Worm (Caenorhabditis elegans) whole organism, L4 larva: ENCODE results near the gene mig-23.

ENCODE experiments used
- D1046.2 ChIP-seq: fragments of 200-800 bp; sonication (Bioruptor generic); IDR thresholded peaks from 2 replicates; pipeline ENCODE4 v1.3.6; 2022; ENCODE audit warnings: missing genetic modification characterization, missing compliant biosample characterization
- F10B5.3 ChIP-seq: sonication (generic microtip); optimal IDR thresholded peaks from 2 replicates; lab custom pipeline; 2016; ENCODE audit warnings: mild to moderate bottlenecking, missing genetic modification characterization, missing compliant biosample characterization
- F37D6.2 ChIP-seq: sonication (generic microtip); optimal IDR thresholded peaks from 2 replicates; lab custom pipeline; 2016; ENCODE audit warnings: mild to moderate bottlenecking, missing genetic modification characterization, missing compliant biosample characterization
- F44E2.7 ChIP-seq: fragments of 200-800 bp; sonication (Bioruptor generic); IDR thresholded peaks from 2 replicates; pipeline ENCODE4 v2.1.2; 2022; ENCODE audit warnings: missing genetic modification characterization, missing compliant biosample characterization
- R02D3.7 ChIP-seq: fragments of 150-350 bp; sonication (generic microtip); optimal IDR thresholded peaks from 3 replicates; lab custom pipeline; 2014; ENCODE audit warnings: missing biosample characterization, missing genetic modification characterization
- Y48G9A.11 ChIP-seq: fragments of 200-800 bp; sonication (Bioruptor generic); IDR thresholded peaks from 2 replicates; pipeline ENCODE4 v1.3.6; 2022; ENCODE audit warnings: missing genetic modification reagents, missing genetic modification characterization, missing compliant biosample characterization
- Y5F2A.4 ChIP-seq: fragments of 200-800 bp; sonication (Bioruptor generic); optimal IDR thresholded peaks from 2 replicates; lab custom pipeline; 2018; ENCODE audit warnings: mild to moderate bottlenecking, missing genetic modification characterization, missing compliant biosample characterization
- ZK337.2 ChIP-seq: fragments of 200-800 bp; sonication (Bioruptor generic); IDR thresholded peaks from 2 replicates; pipeline ENCODE4 v1.3.6; 2022; ENCODE audit warnings: missing genetic modification reagents, missing genetic modification characterization, missing compliant biosample characterization
- ZK546.5 ChIP-seq, 2 experiments: sonication (generic microtip); optimal IDR thresholded peaks; 2 replicates each; lab custom pipeline; 2017; ENCODE audit warnings: missing biosample characterization in 2 of 2, missing genetic modification characterization in 2 of 2
- aly-2 ChIP-seq: sonication (generic microtip); optimal IDR thresholded peaks from 2 replicates; lab custom pipeline; 2018; ENCODE audit warnings: missing biosample characterization, missing genetic modification characterization
- ama-1 ChIP-seq: fragments of 150-350 bp; optimal IDR thresholded peaks from 2 replicates; lab custom pipeline; 2014; ENCODE audit warnings: inconsistent platforms, mixed read lengths
- ceh-82 ChIP-seq: sonication (generic microtip); optimal IDR thresholded peaks from 2 replicates; lab custom pipeline; 2017; ENCODE audit warnings: missing biosample characterization, missing genetic modification characterization
- ces-1 ChIP-seq: fragments of 150-350 bp; sonication (generic microtip); optimal IDR thresholded peaks from 4 replicates; lab custom pipeline; 2014; ENCODE audit warnings: missing biosample characterization, missing genetic modification reagents, missing genetic modification characterization
- ctbp-1 ChIP-seq: fragments of 200-800 bp; sonication (Bioruptor generic); IDR thresholded peaks from 2 replicates; pipeline ENCODE4 v1.3.6; 2022; ENCODE audit warnings: missing genetic modification reagents, missing genetic modification characterization, missing compliant biosample characterization
- daf-12 ChIP-seq: fragments of 150-350 bp; optimal IDR thresholded peaks from 2 replicates; lab custom pipeline; 2014; ENCODE audit warnings: missing biosample characterization, missing genetic modification reagents, missing genetic modification characterization
- daf-16 ChIP-seq, 3 experiments: sonication (generic microtip); optimal IDR thresholded peaks; 2 replicates each; lab custom pipeline; 2016 to 2017; ENCODE audit warnings: missing genetic modification characterization in 3 of 3, missing genetic modification reagents in 3 of 3, mild to moderate bottlenecking in 2 of 3, missing compliant biosample characterization in 2 of 3, missing biosample characterization in 1 of 3, moderate library complexity in 1 of 3
- daf-8 ChIP-seq: fragments of 200-800 bp; sonication (Bioruptor generic); IDR thresholded peaks from 2 replicates; pipeline ENCODE4 v1.3.6; 2022; ENCODE audit warnings: missing genetic modification characterization, missing compliant biosample characterization
- dmd-6 ChIP-seq: fragments of 200-800 bp; sonication (Bioruptor generic); IDR thresholded peaks from 2 replicates; pipeline ENCODE4 v1.3.6; 2022; ENCODE audit warnings: missing genetic modification reagents, missing genetic modification characterization, missing compliant biosample characterization
- dmd-8 ChIP-seq: fragments of 200-800 bp; sonication (Bioruptor generic); IDR thresholded peaks from 2 replicates; pipeline ENCODE4 v1.3.6; 2022; ENCODE audit warnings: missing genetic modification characterization, missing compliant biosample characterization
- dmd-9 ChIP-seq: fragments of 200-800 bp; sonication (Bioruptor generic); IDR thresholded peaks from 2 replicates; pipeline ENCODE4 v1.3.6; 2022; ENCODE audit warnings: missing genetic modification reagents, missing genetic modification characterization, missing compliant biosample characterization
- duxl-1 ChIP-seq: sonication (generic microtip); optimal IDR thresholded peaks from 2 replicates; lab custom pipeline; 2016; ENCODE audit warnings: mild to moderate bottlenecking, missing genetic modification characterization, moderate library complexity, missing compliant biosample characterization; ENCODE audit not compliant: poor library complexity
- egl-43 ChIP-seq: fragments of 200-800 bp; sonication (Bioruptor generic); IDR thresholded peaks from 2 replicates; pipeline ENCODE4 v1.3.6; 2022; ENCODE audit warnings: missing genetic modification reagents, missing genetic modification characterization, missing compliant biosample characterization
- fos-1 ChIP-seq: fragments of 150-350 bp; optimal IDR thresholded peaks from 2 replicates; lab custom pipeline; 2014; ENCODE audit warnings: missing biosample characterization, missing genetic modification characterization
- hlh-11 ChIP-seq: fragments of 200-800 bp; sonication (Bioruptor generic); optimal IDR thresholded peaks from 2 replicates; lab custom pipeline; 2018; ENCODE audit warnings: mild to moderate bottlenecking, missing genetic modification characterization, missing compliant biosample characterization
- hlh-30 ChIP-seq: sonication (generic microtip); optimal IDR thresholded peaks from 2 replicates; lab custom pipeline; 2017; ENCODE audit warnings: antibody characterized with exemption, mild to moderate bottlenecking, missing genetic modification characterization, missing compliant biosample characterization; ENCODE audit not compliant: insufficient read depth
- jun-1 ChIP-seq: fragments of 150-350 bp; optimal IDR thresholded peaks from 2 replicates; lab custom pipeline; 2014; ENCODE audit warnings: missing biosample characterization, missing genetic modification reagents, missing genetic modification characterization
- lim-7 ChIP-seq: fragments of 200-800 bp; sonication (Bioruptor generic); IDR thresholded peaks from 2 replicates; pipeline ENCODE4 v1.3.6; 2022; ENCODE audit warnings: missing genetic modification characterization, missing compliant biosample characterization
- lin-13 ChIP-seq: fragments of 150-350 bp; optimal IDR thresholded peaks from 2 replicates; lab custom pipeline; 2014; ENCODE audit warnings: missing biosample characterization, missing genetic modification reagents, missing genetic modification characterization
- lin-15B ChIP-seq: fragments of 150-350 bp; sonication (generic microtip); optimal IDR thresholded peaks from 3 replicates; lab custom pipeline; 2014; ENCODE audit warnings: missing biosample characterization, missing genetic modification characterization
- lin-29 ChIP-seq: fragments of 200-800 bp; sonication (Bioruptor generic); IDR thresholded peaks from 2 replicates; pipeline ENCODE4 v1.3.6; 2022; ENCODE audit warnings: missing genetic modification reagents, missing genetic modification characterization, missing compliant biosample characterization
- lir-3 ChIP-seq: sonication (generic microtip); optimal IDR thresholded peaks from 2 replicates; lab custom pipeline; 2016; ENCODE audit warnings: mild to moderate bottlenecking, missing genetic modification characterization, missing compliant biosample characterization
- madf-5 ChIP-seq, 2 experiments: fragments of 200-800 bp; sonication (Bioruptor generic); IDR thresholded peaks; 2 replicates each; pipeline ENCODE4 v1.3.6; 2022; ENCODE audit warnings: missing compliant biosample characterization in 2 of 2, missing genetic modification characterization in 2 of 2
- mdl-1 ChIP-seq, 2 experiments: fragments of 150-350 bp in 1 of 2; sonication (generic microtip) in 1 of 2; optimal IDR thresholded peaks; 2 replicates each; lab custom pipeline; 2014 to 2017; ENCODE audit warnings: missing biosample characterization in 2 of 2, missing genetic modification characterization in 2 of 2
- mdt-29 ChIP-seq: fragments of 200-800 bp; sonication (Bioruptor generic); IDR thresholded peaks from 2 replicates; pipeline ENCODE4 v1.3.6; 2022; ENCODE audit warnings: missing genetic modification reagents, missing genetic modification characterization, missing compliant biosample characterization
- mep-1 ChIP-seq: fragments of 150-350 bp; sonication (generic microtip); optimal IDR thresholded peaks from 3 replicates; lab custom pipeline; 2014; ENCODE audit warnings: missing biosample characterization, missing genetic modification characterization
- mxl-3 ChIP-seq: fragments of 200-800 bp; sonication (Bioruptor generic); optimal IDR thresholded peaks from 2 replicates; lab custom pipeline; 2018; ENCODE audit warnings: mild to moderate bottlenecking, missing genetic modification characterization, missing compliant biosample characterization
- nhr-237 ChIP-seq: sonication (generic microtip); optimal IDR thresholded peaks from 2 replicates; lab custom pipeline; 2017; ENCODE audit warnings: missing biosample characterization, missing genetic modification characterization
- nhr-25 ChIP-seq: sonication (generic microtip); optimal IDR thresholded peaks from 2 replicates; lab custom pipeline; 2017; ENCODE audit warnings: missing genetic modification characterization, mild to moderate bottlenecking, missing compliant biosample characterization, antibody characterized with exemption, moderate library complexity, borderline replicate concordance; ENCODE audit not compliant: insufficient read depth
- nhr-28 ChIP-seq: fragments of 150-350 bp; optimal IDR thresholded peaks from 2 replicates; lab custom pipeline; 2014; ENCODE audit warnings: missing biosample characterization, missing genetic modification characterization
- nhr-48 ChIP-seq: sonication (generic microtip); optimal IDR thresholded peaks from 2 replicates; lab custom pipeline; 2016; ENCODE audit warnings: mild to moderate bottlenecking, missing genetic modification characterization, missing compliant biosample characterization
- nhr-76 ChIP-seq: fragments of 150-350 bp; optimal IDR thresholded peaks from 2 replicates; lab custom pipeline; 2014; ENCODE audit warnings: missing biosample characterization, missing genetic modification characterization
- nhr-77 ChIP-seq: fragments of 150-350 bp; optimal IDR thresholded peaks from 2 replicates; lab custom pipeline; 2014; ENCODE audit warnings: missing biosample characterization, missing genetic modification characterization
- pha-4 ChIP-seq, 2 experiments: fragments of 150-350 bp in 1 of 2; fragments of 200-800 bp in 1 of 2; sonication (Bioruptor generic) in 1 of 2; IDR thresholded peaks in 1 of 2; optimal IDR thresholded peaks in 1 of 2; 2 replicates each; pipeline versions ENCODE4 v1.3.6 to Lab custom; 2014 to 2022; ENCODE audit warnings: missing genetic modification characterization in 2 of 2, missing genetic modification reagents in 2 of 2, missing biosample characterization in 1 of 2, missing compliant biosample characterization in 1 of 2
- php-3 ChIP-seq: fragments of 200-800 bp; sonication (Bioruptor generic); IDR thresholded peaks from 2 replicates; pipeline ENCODE4 v1.3.6; 2022; ENCODE audit warnings: missing genetic modification reagents, missing genetic modification characterization, missing compliant biosample characterization
- pqm-1 ChIP-seq: sonication (generic microtip); optimal IDR thresholded peaks from 2 replicates; lab custom pipeline; 2017; ENCODE audit warnings: missing biosample characterization, missing genetic modification characterization
- set-16 ChIP-seq: fragments of 200-800 bp; sonication (Bioruptor generic); IDR thresholded peaks from 2 replicates; pipeline ENCODE4 v1.3.6; 2022; ENCODE audit warnings: missing genetic modification reagents, missing genetic modification characterization, missing compliant biosample characterization
- skn-1 ChIP-seq: fragments of 150-350 bp; optimal IDR thresholded peaks from 2 replicates; lab custom pipeline; 2014; ENCODE audit warnings: missing biosample characterization, missing genetic modification characterization
- snpc-4 ChIP-seq: fragments of 150-350 bp; optimal IDR thresholded peaks from 2 replicates; lab custom pipeline; 2014; ENCODE audit warnings: missing biosample characterization, missing genetic modification characterization
- tag-97 ChIP-seq: fragments of 200-800 bp; sonication (Bioruptor generic); IDR thresholded peaks from 2 replicates; pipeline ENCODE4 v1.3.6; 2022; ENCODE audit warnings: missing genetic modification characterization, missing compliant biosample characterization
- vab-7 ChIP-seq: fragments of 200-800 bp; sonication (Bioruptor generic); IDR thresholded peaks from 2 replicates; pipeline ENCODE4 v1.3.6; 2022; ENCODE audit warnings: missing genetic modification reagents, missing genetic modification characterization, missing compliant biosample characterization

mig-23 gene

DNA sequence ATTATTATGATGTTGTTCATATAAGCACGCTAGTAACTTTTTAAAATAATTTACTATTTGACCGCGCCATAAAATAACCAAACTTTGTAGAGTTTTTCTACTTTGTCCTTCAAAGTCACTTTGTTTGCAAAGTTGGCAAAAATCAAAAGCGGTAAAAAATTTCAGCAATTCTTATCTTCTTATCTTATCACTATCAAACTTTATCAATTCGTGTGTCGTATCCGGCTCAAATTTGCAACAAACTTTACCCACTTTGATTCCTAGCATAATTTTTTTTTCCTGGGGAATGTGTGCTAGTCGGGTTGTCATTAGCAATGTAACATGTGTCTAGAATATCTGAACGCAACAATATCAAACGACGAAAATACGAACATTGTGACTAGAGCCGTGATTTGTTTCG is 37.1 kb upstream of the mig-23 start:
- TF ChIP-seq hlh-11: peak; percentile 6
- TF ChIP-seq mep-1: no peak
- TF ChIP-seq nhr-28 (tag; lab: Kevin White, UChicago): peak; percentile 20
- TF ChIP-seq pqm-1: peak; percentile 32

DNA sequence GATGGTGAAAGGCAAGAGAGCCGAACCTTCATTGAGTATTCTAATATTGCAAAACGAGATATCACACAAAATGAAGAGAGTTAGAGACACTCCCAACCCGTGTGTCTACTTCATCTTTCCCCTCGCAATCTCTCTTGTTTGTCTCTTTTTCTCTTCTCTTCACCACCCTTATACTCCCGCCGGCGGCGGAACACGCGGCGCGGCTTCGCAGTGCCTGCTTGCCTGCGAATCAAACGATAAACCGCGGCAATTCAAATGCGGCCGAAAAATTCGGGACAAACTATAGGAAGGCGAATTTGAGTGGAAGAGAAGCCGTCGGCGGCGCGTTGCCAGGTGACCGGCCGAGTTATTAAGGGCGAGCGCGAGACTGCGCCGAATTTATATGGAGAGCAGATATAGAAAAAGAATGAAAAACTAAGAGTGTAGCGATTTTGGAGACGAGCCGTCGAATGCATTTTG is 35.9 kb upstream of the mig-23 start, which contains the start of gene klp-13:
Gene klp-13, plus strand, starts transcription at position 409 of the 459 bp plus-strand sequence.
- no peak for TF ChIP-seq daf-8 (GFP tag; lab: Robert Waterston, UW)
- no peak for TF ChIP-seq nhr-237 (tag; lab: Kevin White, UChicago)
- no peak; the same call in 1 of the 2 replicates for TF ChIP-seq vab-7 (GFP tag; lab: Robert Waterston, UW)
- TF ChIP-seq F44E2.7: no peak
- TF ChIP-seq set-16: peak; percentile 86
- no peak for TF ChIP-seq ceh-82 (tag; lab: Kevin White, UChicago)
- TF ChIP-seq php-3 (GFP tag; lab: Robert Waterston, UW): no peak
- TF ChIP-seq hlh-30 (tag; lab: Kevin White, UChicago): peak; percentile 96
- peak; percentile 97 for TF ChIP-seq mxl-3 (GFP tag; lab: Kevin White, UChicago)
- TF ChIP-seq aly-2: no peak
- no peak for TF ChIP-seq lim-7
- TF ChIP-seq lin-29 (GFP tag; lab: Robert Waterston, UW): no peak
- TF ChIP-seq nhr-76 (tag; lab: Kevin White, UChicago): no peak
- TF ChIP-seq nhr-77 (tag; lab: Kevin White, UChicago): peak; percentile 58
- TF ChIP-seq mdt-29: no peak
- no peak for TF ChIP-seq ces-1 (GFP tag; lab: Kevin White, UChicago)
- peak; percentile 36; the same call in 1 of the 2 replicates for TF ChIP-seq pha-4 (GFP tag; IDR thresholded peaks at IDR 0.05; lab: Robert Waterston, UW)
- no peak for TF ChIP-seq pha-4 (tag; optimal IDR thresholded peaks at IDR 0.05; lab: Kevin White, UChicago)
- peak; percentile 84 for TF ChIP-seq F37D6.2 (tag; lab: Kevin White, UChicago)
- TF ChIP-seq daf-12 (tag; lab: Kevin White, UChicago): no peak
- TF ChIP-seq ctbp-1 (GFP tag; lab: Robert Waterston, UW): peak; percentile 75
- TF ChIP-seq nhr-25 (tag; lab: Kevin White, UChicago): peak; percentile 14
- peak in 1 of 2 experiments; percentile 86 for TF ChIP-seq ZK546.5 (tag; optimal IDR thresholded peaks at IDR 0.05; lab: Kevin White, UChicago)
- no peak for TF ChIP-seq dmd-9 (GFP tag; lab: Robert Waterston, UW)
- TF ChIP-seq Y48G9A.11: no peak
- no peak for TF ChIP-seq madf-5 (GFP tag; IDR thresholded peaks at IDR 0.05; lab: Robert Waterston, UW)
- TF ChIP-seq tag-97 (GFP tag; lab: Robert Waterston, UW): no peak
- TF ChIP-seq jun-1: peak; percentile 68
- peak; percentile 12 to 92 for TF ChIP-seq mdl-1 (tag; optimal IDR thresholded peaks at IDR 0.05; lab: Kevin White, UChicago)
- peak; percentile 85 for TF ChIP-seq lin-13 (GFP tag; lab: Kevin White, UChicago)
- TF ChIP-seq daf-16 (GFP tag; optimal IDR thresholded peaks at IDR 0.05; lab: Kevin White, UChicago): no peak
- peak; percentile 85 for TF ChIP-seq daf-16 (tag; optimal IDR thresholded peaks at IDR 0.05; lab: Kevin White, UChicago)
- no peak for TF ChIP-seq lir-3 (tag; lab: Kevin White, UChicago)
- no peak for TF ChIP-seq lin-15B (tag; lab: Kevin White, UChicago)
- no peak for TF ChIP-seq ZK337.2 (GFP tag; lab: Robert Waterston, UW)
- peak; percentile 39 for TF ChIP-seq duxl-1 (tag; lab: Kevin White, UChicago)
- TF ChIP-seq egl-43 (GFP tag; lab: Robert Waterston, UW): no peak; the same call in 1 of the 2 replicates
- no peak for TF ChIP-seq ama-1 (lab: Kevin White, UChicago)
- TF ChIP-seq nhr-48 (tag; lab: Kevin White, UChicago): peak; percentile 64
- no peak for TF ChIP-seq Y5F2A.4 (GFP tag; lab: Kevin White, UChicago)
- TF ChIP-seq D1046.2: no peak
- peak; percentile 81 for TF ChIP-seq dmd-6 (GFP tag; lab: Robert Waterston, UW)
- no peak for TF ChIP-seq snpc-4 (tag; lab: Kevin White, UChicago)
- TF ChIP-seq dmd-8 (GFP tag; lab: Robert Waterston, UW): no peak
- no peak for TF ChIP-seq fos-1 (tag; lab: Kevin White, UChicago)
- TF ChIP-seq R02D3.7 (tag; lab: Kevin White, UChicago): no peak
- TF ChIP-seq skn-1: no peak
- TF ChIP-seq F10B5.3 (tag; lab: Kevin White, UChicago): no peak
